Fruit fly (Drosophila melanogaster): Measurements from ENCODE around the gene Rca1.

The Rca1 gene

DNA sequence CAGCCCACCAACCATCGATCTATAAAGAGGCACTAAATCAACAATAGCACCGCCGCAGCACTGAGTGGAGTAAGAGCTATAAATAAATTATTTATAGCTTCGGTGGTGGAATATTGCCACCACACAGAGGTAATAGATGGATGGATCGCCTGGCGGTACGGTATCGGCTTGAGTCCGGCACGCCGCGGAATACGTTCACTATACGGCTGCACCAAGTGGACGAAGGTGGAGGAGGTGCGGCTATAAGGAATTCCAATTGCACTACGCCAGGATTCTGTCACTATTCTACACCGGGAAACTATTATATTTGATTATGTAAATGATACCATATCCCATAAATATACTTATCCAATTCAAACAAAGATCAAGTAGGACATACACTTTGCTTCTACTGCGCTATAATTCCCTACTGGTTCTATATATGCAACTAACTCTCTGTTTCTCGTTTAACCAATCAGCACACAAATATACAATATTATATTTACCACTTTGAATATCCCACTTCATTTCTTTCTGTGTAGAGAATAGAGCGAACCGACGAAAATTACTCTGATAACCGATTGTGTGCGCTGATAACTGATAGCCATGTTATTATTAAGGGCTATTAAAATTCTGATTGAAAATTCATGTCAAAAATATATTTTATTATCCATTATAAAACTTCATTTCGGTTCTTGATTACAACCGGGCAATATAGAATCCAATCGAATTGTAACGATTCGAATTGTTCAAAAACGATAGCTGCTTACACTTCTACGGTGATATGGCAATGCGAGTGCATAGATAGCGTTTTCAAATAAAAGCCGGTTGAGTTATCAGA, 32.7 kb upstream of the Rca1 start (continued):
- TF ChIP-seq kni (GFP tag; optimal IDR thresholded peaks at IDR 0.05) = no peak
- TF ChIP-seq Sox100B (GFP tag; optimal IDR thresholded peaks at IDR 0.05) = peak; percentile 12
- TF ChIP-seq tap (tag; optimal IDR thresholded peaks at IDR 0.05) = peak; percentile 9
- peak; percentile 33; the same call in 1 of the 3 replicates for TF ChIP-seq CG34422 (GFP tag; IDR thresholded peaks at IDR 0.05)
- no peak for TF ChIP-seq CG7271 (tag; optimal IDR thresholded peaks at IDR 0.05)
- peak; percentile 55 for TF ChIP-seq CG31441 (GFP tag; IDR thresholded peaks at IDR 0.05)
- TF ChIP-seq lmd (GFP tag; IDR thresholded peaks at IDR 0.05) = peak; percentile 27; the same call in 1 of the 2 replicates
- TF ChIP-seq Dll (GFP tag; IDR thresholded peaks at IDR 0.05; ENCODE audit: partially characterized antibody) = no peak
- no peak for TF ChIP-seq CG15479 (GFP tag; optimal IDR thresholded peaks at IDR 0.05)
- TF ChIP-seq CG7839 (tag; optimal IDR thresholded peaks at IDR 0.05) = peak; percentile 49
- peak; percentile 53 for TF ChIP-seq CG15601 (tag; optimal IDR thresholded peaks at IDR 0.05)
- TF ChIP-seq slou (GFP tag; optimal IDR thresholded peaks at IDR 0.05) = no peak
- no peak for TF ChIP-seq Ada2b (GFP tag; IDR thresholded peaks at IDR 0.05)
- peak; percentile 20 for TF ChIP-seq CG12071 (GFP tag; optimal IDR thresholded peaks at IDR 0.05)
- TF ChIP-seq Meics (GFP tag; optimal IDR thresholded peaks at IDR 0.05) = peak; percentile 35
- TF ChIP-seq Xrp1 (GFP tag; IDR thresholded peaks at IDR 0.05) = peak; percentile 28; the same call in 1 of the 2 replicates
- TF ChIP-seq Chrac-16 (GFP tag; optimal IDR thresholded peaks at IDR 0.05) = peak; percentile 14
- peak; percentile 12 for TF ChIP-seq D19B (GFP tag; optimal IDR thresholded peaks at IDR 0.05)
- no peak for TF ChIP-seq gro (GFP tag; optimal IDR thresholded peaks at IDR 0.05)
- no peak for TF ChIP-seq fd102C (GFP tag; optimal IDR thresholded peaks at IDR 0.05)
- no peak for TF ChIP-seq unc-4 (GFP tag; IDR thresholded peaks at IDR 0.05; ENCODE audit: partially characterized antibody)
- TF ChIP-seq ken (GFP tag; IDR thresholded peaks at IDR 0.05) = no peak
- no peak for TF ChIP-seq CG5953 (GFP tag; IDR thresholded peaks at IDR 0.05)
- TF ChIP-seq vvl (GFP tag; IDR thresholded peaks at IDR 0.05) = no peak
- TF ChIP-seq cad (GFP tag; optimal IDR thresholded peaks at IDR 0.05) = no peak
- no peak for TF ChIP-seq Oaz (GFP tag; IDR thresholded peaks at IDR 0.05)
- TF ChIP-seq CG10321 (GFP tag; IDR thresholded peaks at IDR 0.05) = no peak
- no peak for TF ChIP-seq sr (GFP tag; IDR thresholded peaks at IDR 0.05)
- peak; percentile 66 for TF ChIP-seq gem (tag; optimal IDR thresholded peaks at IDR 0.05)
- no peak for TF ChIP-seq ssp (GFP tag; IDR thresholded peaks at IDR 0.05)
- no peak for TF ChIP-seq Dbx (GFP tag; IDR thresholded peaks at IDR 0.05)
- peak; percentile 50 for TF ChIP-seq CG9215 (GFP tag; IDR thresholded peaks at IDR 0.05)
- no peak for TF ChIP-seq otp (GFP tag; IDR thresholded peaks at IDR 0.05)
- TF ChIP-seq Jarid2 (GFP tag; optimal IDR thresholded peaks at IDR 0.05) = no peak
- no peak for TF ChIP-seq caup (GFP tag; optimal IDR thresholded peaks at IDR 0.05; ENCODE audit: severe bottlenecking)
- TF ChIP-seq CG7372 (GFP tag; IDR thresholded peaks at IDR 0.05) = no peak
- TF ChIP-seq CG4360 (GFP tag; IDR thresholded peaks at IDR 0.05) = no peak
- no peak for TF ChIP-seq lov (optimal IDR thresholded peaks at IDR 0.05)
- no peak for TF ChIP-seq lov (GFP tag; IDR thresholded peaks at IDR 0.05)
- TF ChIP-seq trem (tag; optimal IDR thresholded peaks at IDR 0.05) = peak; percentile 49
- peak; percentile 22 for TF ChIP-seq PHDP (tag; optimal IDR thresholded peaks at IDR 0.05)
- TF ChIP-seq B-H2 (GFP tag; optimal IDR thresholded peaks at IDR 0.05) = no peak
- TF ChIP-seq dan (GFP tag; IDR thresholded peaks at IDR 0.05) = no peak
- TF ChIP-seq CG14860 (GFP tag; IDR thresholded peaks at IDR 0.05; ENCODE audit: partially characterized antibody) = no peak
- TF ChIP-seq CG6683 (GFP tag; optimal IDR thresholded peaks at IDR 0.05) = no peak
- TF ChIP-seq Aef1 (GFP tag; IDR thresholded peaks at IDR 0.05) = no peak
- peak; percentile 16 for TF ChIP-seq chn (GFP tag; optimal IDR thresholded peaks at IDR 0.05)
- no peak for TF ChIP-seq CG2889 (GFP tag; IDR thresholded peaks at IDR 0.05)
- TF ChIP-seq insv (GFP tag; optimal IDR thresholded peaks at IDR 0.05) = no peak
- no peak for TF ChIP-seq kay (GFP tag; optimal IDR thresholded peaks at IDR 0.05)

All from whole organism, embryonic.